Worm (Caenorhabditis elegans): ENCODE data around the gene taf-13.

- TF ChIP-seq zag-1 (tag; optimal IDR thresholded peaks at IDR 0.05) (no peak), nhr-25 (tag; optimal IDR thresholded peaks at IDR 0.05) (no peak), alr-1 (tag; optimal IDR thresholded peaks at IDR 0.05) (no peak), ama-1 (optimal IDR thresholded peaks at IDR 0.05) (peak; percentile 7), sma-3 (GFP tag; optimal IDR thresholded peaks at IDR 0.05) (no peak), F13H6.1 (tag; optimal IDR thresholded peaks at IDR 0.05) (no peak), lin-39 (tag; optimal IDR thresholded peaks at IDR 0.05) (no peak), nhr-77 (tag; optimal IDR thresholded peaks at IDR 0.05) (no peak), skn-1 (tag; optimal IDR thresholded peaks at IDR 0.05) (no peak), ceh-82 (tag; optimal IDR thresholded peaks at IDR 0.05) (no peak), R02D3.7 (tag; optimal IDR thresholded peaks at IDR 0.05) (no peak)
These were observed 45.7 kb downstream of the taf-13 start for ce11 chrII:10559671-10560184.
